Fruit fly (Drosophila melanogaster) whole organism, prepupa: ENCODE data around the gene CG34034.

Experiments
- Blimp-1 ChIP-seq: fragments of 200-800 bp; sonication (Bioruptor generic); optimal IDR thresholded peaks from 3 replicates; lab custom pipeline; 2017; ENCODE audit warnings: missing biosample characterization, missing genetic modification characterization, mild to moderate bottlenecking, moderate library complexity, missing genetic modification reagents
- CG10631 ChIP-seq: fragments of 200-800 bp; sonication (Bioruptor generic); optimal IDR thresholded peaks from 2 replicates; lab custom pipeline; 2016; ENCODE audit warnings: missing biosample characterization, missing genetic modification characterization
- CG11762 ChIP-seq: fragments of 200-800 bp; sonication (Bioruptor generic); optimal IDR thresholded peaks from 3 replicates; lab custom pipeline; 2016; ENCODE audit warnings: missing biosample characterization, missing genetic modification characterization; ENCODE audit not compliant: insufficient read depth
- CG11902 ChIP-seq: fragments of 200-800 bp; sonication (Bioruptor generic); optimal IDR thresholded peaks from 3 replicates; lab custom pipeline; 2016; ENCODE audit warnings: missing biosample characterization, missing genetic modification characterization
- CG15336 ChIP-seq: fragments of 200-800 bp; sonication (Bioruptor generic); IDR thresholded peaks from 2 replicates; pipeline ENCODE4 v1.3.6; 2022; ENCODE audit warnings: missing biosample characterization, missing genetic modification characterization
- CG31627 ChIP-seq: fragments of 200-800 bp; sonication (Bioruptor generic); optimal IDR thresholded peaks from 3 replicates; lab custom pipeline; 2016; ENCODE audit warnings: missing biosample characterization, missing genetic modification characterization
- CG32006 ChIP-seq: fragments of 200-800 bp; sonication (Bioruptor generic); optimal IDR thresholded peaks from 3 replicates; lab custom pipeline; 2017; ENCODE audit warnings: missing biosample characterization, mild to moderate bottlenecking, missing genetic modification characterization
- CG34406 ChIP-seq: fragments of 200-800 bp; sonication (Bioruptor generic); optimal IDR thresholded peaks from 3 replicates; lab custom pipeline; 2016; ENCODE audit warnings: missing biosample characterization, missing genetic modification characterization
- CG3919 ChIP-seq: fragments of 200-800 bp; sonication (Bioruptor generic); optimal IDR thresholded peaks from 3 replicates; lab custom pipeline; 2016; ENCODE audit warnings: missing biosample characterization, missing genetic modification characterization
- CG4318 ChIP-seq: fragments of 200-800 bp; sonication (Bioruptor generic); optimal IDR thresholded peaks from 3 replicates; lab custom pipeline; 2017; ENCODE audit warnings: missing biosample characterization, mild to moderate bottlenecking, missing genetic modification characterization
- CG6276 ChIP-seq: fragments of 200-800 bp; sonication (Bioruptor generic); optimal IDR thresholded peaks from 2 replicates; lab custom pipeline; 2017; ENCODE audit warnings: missing biosample characterization, mild to moderate bottlenecking, missing genetic modification characterization
- CG6792 ChIP-seq: fragments of 200-800 bp; sonication (Bioruptor generic); optimal IDR thresholded peaks from 3 replicates; lab custom pipeline; 2016; ENCODE audit warnings: missing biosample characterization, missing genetic modification characterization
- CG6808 ChIP-seq: fragments of 200-800 bp; sonication (Bioruptor generic); optimal IDR thresholded peaks from 3 replicates; lab custom pipeline; 2017; ENCODE audit warnings: missing biosample characterization, missing genetic modification characterization, mild to moderate bottlenecking, moderate library complexity, missing genetic modification reagents
- CG8119 ChIP-seq: fragments of 200-800 bp; sonication (Bioruptor generic); IDR thresholded peaks from 3 replicates; pipeline ENCODE4 v1.3.6; 2022; ENCODE audit warnings: missing biosample characterization, missing genetic modification characterization
- CG8319 ChIP-seq: fragments of 200-800 bp; sonication (Bioruptor generic); optimal IDR thresholded peaks from 3 replicates; lab custom pipeline; 2016; ENCODE audit warnings: missing biosample characterization, missing genetic modification characterization
- CG9139 ChIP-seq: fragments of 200-800 bp; sonication (Bioruptor generic); optimal IDR thresholded peaks from 3 replicates; lab custom pipeline; 2017; ENCODE audit warnings: missing biosample characterization, mild to moderate bottlenecking, missing genetic modification characterization
- Eip75B ChIP-seq: fragments of 200-800 bp; sonication (Bioruptor generic); optimal IDR thresholded peaks from 3 replicates; lab custom pipeline; 2016; ENCODE audit warnings: missing biosample characterization, missing genetic modification characterization
- Eip78C ChIP-seq: fragments of 200-800 bp; sonication (Bioruptor generic); peaks from one replicate; lab custom pipeline; 2016; ENCODE audit warnings: missing biosample characterization, missing genetic modification characterization
- Eip93F ChIP-seq: fragments of 200-800 bp; sonication (Bioruptor generic); optimal IDR thresholded peaks from 2 replicates; lab custom pipeline; 2016; ENCODE audit warnings: missing biosample characterization, mild to moderate bottlenecking, missing genetic modification characterization
- Gug ChIP-seq: fragments of 200-800 bp; sonication (Bioruptor generic); IDR thresholded peaks from 2 replicates; pipeline ENCODE4 v1.3.6; 2022; ENCODE audit warnings: missing biosample characterization, missing genetic modification characterization
- Hr38 ChIP-seq: sonication (Bioruptor generic); optimal IDR thresholded peaks from 2 replicates; lab custom pipeline; 2016; ENCODE audit warnings: missing biosample characterization, missing genetic modification characterization
- Hr39 ChIP-seq: fragments of 200-800 bp; sonication (Bioruptor generic); optimal IDR thresholded peaks from 2 replicates; lab custom pipeline; 2016; ENCODE audit warnings: missing biosample characterization, missing genetic modification characterization
- Hr4 ChIP-seq: fragments of 200-800 bp; sonication (Bioruptor generic); optimal IDR thresholded peaks from 3 replicates; lab custom pipeline; 2016; ENCODE audit warnings: missing biosample characterization, missing genetic modification characterization
- Lpt ChIP-seq: fragments of 200-800 bp; sonication (Bioruptor generic); optimal IDR thresholded peaks from 3 replicates; lab custom pipeline; 2016; ENCODE audit warnings: missing biosample characterization, missing genetic modification characterization
- Met ChIP-seq: fragments of 200-800 bp; sonication (Bioruptor generic); optimal IDR thresholded peaks from 3 replicates; lab custom pipeline; 2016; ENCODE audit warnings: missing biosample characterization, missing genetic modification characterization
- OdsH ChIP-seq: fragments of 200-800 bp; sonication (Bioruptor generic); optimal IDR thresholded peaks from 3 replicates; lab custom pipeline; 2016; ENCODE audit warnings: missing biosample characterization, missing genetic modification characterization
- Smox ChIP-seq: fragments of 200-800 bp; sonication (Bioruptor generic); optimal IDR thresholded peaks from 3 replicates; lab custom pipeline; 2016; ENCODE audit warnings: missing biosample characterization, missing genetic modification characterization
- Sox102F ChIP-seq: fragments of 200-800 bp; sonication (Bioruptor generic); optimal IDR thresholded peaks from 2 replicates; lab custom pipeline; 2016; ENCODE audit warnings: missing biosample characterization, mild to moderate bottlenecking, missing genetic modification characterization
- Sox15 ChIP-seq: fragments of 200-800 bp; sonication (Bioruptor generic); optimal IDR thresholded peaks from 3 replicates; lab custom pipeline; 2016; ENCODE audit warnings: missing biosample characterization, missing genetic modification characterization
- achi ChIP-seq: fragments of 200-800 bp; sonication (Bioruptor generic); optimal IDR thresholded peaks from 3 replicates; lab custom pipeline; 2016; ENCODE audit warnings: missing biosample characterization, missing genetic modification characterization
- acj6 ChIP-seq: fragments of 200-800 bp; sonication (Bioruptor generic); optimal IDR thresholded peaks from 3 replicates; lab custom pipeline; 2016; ENCODE audit warnings: missing biosample characterization, missing genetic modification characterization
- cyc ChIP-seq: fragments of 200-800 bp; sonication (Bioruptor generic); optimal IDR thresholded peaks from 3 replicates; lab custom pipeline; 2016; ENCODE audit warnings: missing biosample characterization, missing genetic modification characterization
- dac ChIP-seq: fragments of 200-800 bp; sonication (Bioruptor generic); optimal IDR thresholded peaks from 2 replicates; lab custom pipeline; 2017; ENCODE audit warnings: missing biosample characterization, mild to moderate bottlenecking, missing genetic modification characterization
- dsx ChIP-seq: fragments of 200-800 bp; optimal IDR thresholded peaks from 3 replicates; lab custom pipeline; 2019; ENCODE audit warnings: missing biosample characterization, mild to moderate bottlenecking, missing genetic modification characterization, moderate library complexity; ENCODE audit not compliant: poor library complexity, severe bottlenecking
- eg ChIP-seq: fragments of 200-800 bp; sonication (Bioruptor generic); IDR thresholded peaks from 3 replicates; pipeline ENCODE4 v1.3.6; 2022; ENCODE audit warnings: missing biosample characterization, missing genetic modification characterization
- fd59A ChIP-seq: fragments of 200-800 bp; sonication (Bioruptor generic); optimal IDR thresholded peaks from 2 replicates; lab custom pipeline; 2017; ENCODE audit warnings: missing biosample characterization, mild to moderate bottlenecking, missing genetic modification characterization, missing genetic modification reagents
- fd85E ChIP-seq: fragments of 200-800 bp; sonication (Bioruptor generic); optimal IDR thresholded peaks from 3 replicates; lab custom pipeline; 2016; ENCODE audit warnings: missing biosample characterization, missing genetic modification characterization
- fkh ChIP-seq: fragments of 200-800 bp; sonication (Bioruptor generic); optimal IDR thresholded peaks from 3 replicates; lab custom pipeline; 2017; ENCODE audit warnings: missing biosample characterization, mild to moderate bottlenecking, missing genetic modification characterization, moderate library complexity
- net ChIP-seq: fragments of 200-800 bp; sonication (Bioruptor generic); optimal IDR thresholded peaks from 3 replicates; lab custom pipeline; 2016; ENCODE audit warnings: missing biosample characterization, missing genetic modification characterization
- pdm3 ChIP-seq: fragments of 200-800 bp; sonication (Bioruptor generic); optimal IDR thresholded peaks from 3 replicates; lab custom pipeline; 2016; ENCODE audit warnings: missing biosample characterization, missing genetic modification characterization
- salr ChIP-seq, 2 experiments: fragments of 200-800 bp; sonication (Bioruptor generic); optimal IDR thresholded peaks; 3 replicates each; lab custom pipeline; 2016 to 2018; ENCODE audit warnings: missing biosample characterization in 2 of 2, missing genetic modification characterization in 2 of 2, mild to moderate bottlenecking in 1 of 2
- spab ChIP-seq: fragments of 200-800 bp; sonication (Bioruptor generic); optimal IDR thresholded peaks from 2 replicates; lab custom pipeline; 2017; ENCODE audit warnings: missing biosample characterization, mild to moderate bottlenecking, missing genetic modification characterization, missing genetic modification reagents
- ss ChIP-seq, 2 experiments: fragments of 200-800 bp; sonication (Bioruptor generic); optimal IDR thresholded peaks; 2 replicates in 1 of 2; 3 replicates in 1 of 2; lab custom pipeline; 2017 to 2018; ENCODE audit warnings: mild to moderate bottlenecking in 2 of 2, missing biosample characterization in 2 of 2, missing genetic modification characterization in 2 of 2, moderate library complexity in 1 of 2
- topi ChIP-seq: fragments of 200-800 bp; sonication (Bioruptor generic); optimal IDR thresholded peaks from 3 replicates; lab custom pipeline; 2016; ENCODE audit warnings: missing biosample characterization, missing genetic modification characterization
- vri ChIP-seq: fragments of 200-800 bp; sonication (Bioruptor generic); optimal IDR thresholded peaks from 3 replicates; lab custom pipeline; 2016; ENCODE audit warnings: missing biosample characterization, mild to moderate bottlenecking, missing genetic modification characterization

Gene CG34034

dm6 chr3R:21704439-21704838, 34.5 kb downstream of the CG34034 start (continued):
- TF ChIP-seq Hr4 (GFP tag; lab: Kevin White, UChicago) (peak; percentile 5), eg (GFP tag; lab: Robert Waterston, UW) (peak; percentile 80), Hr38 (GFP tag; lab: Kevin White, UChicago) (no peak), acj6 (no peak), Lpt (GFP tag; lab: Kevin White, UChicago) (no peak), Eip75B (GFP tag; lab: Kevin White, UChicago) (no peak), CG15336 (GFP tag; lab: Robert Waterston, UW) (peak; percentile 63), Smox (GFP tag; lab: Kevin White, UChicago) (no peak), spab (no peak), salr (GFP tag; optimal IDR thresholded peaks at IDR 0.05; lab: Kevin White, UChicago) (peak in 1 of 2 experiments; percentile 2), CG6276 (peak; percentile 66), Met (GFP tag; lab: Kevin White, UChicago) (peak; percentile 29), CG32006 (GFP tag; lab: Kevin White, UChicago) (peak; percentile 58), CG11902 (GFP tag; lab: Kevin White, UChicago) (no peak), Eip78C (GFP tag; lab: Kevin White, UChicago) (peak; percentile 55), fd59A (GFP tag; lab: Kevin White, UChicago) (no peak), CG11762 (GFP tag; lab: Kevin White, UChicago) (no peak), CG31627 (GFP tag; lab: Kevin White, UChicago) (no peak), Blimp-1 (GFP tag; lab: Kevin White, UChicago) (peak; percentile 87), OdsH (GFP tag; lab: Kevin White, UChicago) (no peak), pdm3 (no peak), net (GFP tag; lab: Kevin White, UChicago) (peak; percentile 20), Sox15 (no peak), ss (GFP tag; optimal IDR thresholded peaks at IDR 0.05; lab: Kevin White, UChicago) (no peak), CG10631 (no peak), dsx (GFP tag; lab: Kevin White, UChicago) (no peak), CG8319 (GFP tag; lab: Kevin White, UChicago) (no peak), CG6808 (no peak), CG3919 (GFP tag; lab: Kevin White, UChicago) (no peak), topi (no peak), vri (GFP tag; lab: Kevin White, UChicago) (no peak), Hr39 (GFP tag; lab: Kevin White, UChicago) (no peak), CG4318 (GFP tag; lab: Kevin White, UChicago) (no peak)

dm6 chr3R:21703346-21703745, 35.6 kb downstream of the CG34034 start:
- TF ChIP-seq CG32006 (GFP tag; lab: Kevin White, UChicago) (peak; percentile 91), fd85E (GFP tag; lab: Kevin White, UChicago) (no peak), ss (GFP tag; optimal IDR thresholded peaks at IDR 0.05; lab: Kevin White, UChicago) (no peak), Lpt (GFP tag; lab: Kevin White, UChicago) (peak; percentile 60), CG11902 (GFP tag; lab: Kevin White, UChicago) (no peak), dsx (GFP tag; lab: Kevin White, UChicago) (no peak), CG8319 (GFP tag; lab: Kevin White, UChicago) (no peak), CG10631 (peak; percentile 27), Hr4 (GFP tag; lab: Kevin White, UChicago) (peak; percentile 88), CG6808 (no peak), Gug (GFP tag; lab: Robert Waterston, UW) (peak; percentile 39; the same call in 1 of the 2 replicates), Eip93F (GFP tag; lab: Kevin White, UChicago) (no peak), Eip78C (GFP tag; lab: Kevin White, UChicago) (peak; percentile 89), salr (GFP tag; optimal IDR thresholded peaks at IDR 0.05; lab: Kevin White, UChicago) (peak in 1 of 2 experiments; percentile 62), CG4318 (GFP tag; lab: Kevin White, UChicago) (peak; percentile 81), fkh (GFP tag; lab: Kevin White, UChicago) (no peak), CG8119 (GFP tag; lab: Robert Waterston, UW) (peak; percentile 88), Eip75B (GFP tag; lab: Kevin White, UChicago) (peak; percentile 14), dac (GFP tag; lab: Kevin White, UChicago) (peak; percentile 59), CG3919 (GFP tag; lab: Kevin White, UChicago) (peak; percentile 64), CG31627 (GFP tag; lab: Kevin White, UChicago) (no peak), Hr39 (GFP tag; lab: Kevin White, UChicago) (peak; percentile 7), acj6 (peak; percentile 43), CG9139 (GFP tag; lab: Kevin White, UChicago) (no peak), Met (GFP tag; lab: Kevin White, UChicago) (peak; percentile 42), CG6276 (peak; percentile 80), topi (peak; percentile 33), CG34406 (GFP tag; lab: Kevin White, UChicago) (peak; percentile 36), pdm3 (peak; percentile 49), Sox102F (peak; percentile 16), cyc (GFP tag; lab: Kevin White, UChicago) (no peak), Sox15 (no peak), achi (peak; percentile 58), CG6792 (GFP tag; lab: Kevin White, UChicago) (peak; percentile 41), Blimp-1 (GFP tag; lab: Kevin White, UChicago) (no peak), eg (GFP tag; lab: Robert Waterston, UW) (peak; percentile 79), Smox (GFP tag; lab: Kevin White, UChicago) (peak; percentile 3)
